Worm (Caenorhabditis elegans): ENCODE results near the gene cogc-4.

Gene cogc-4

DNA sequence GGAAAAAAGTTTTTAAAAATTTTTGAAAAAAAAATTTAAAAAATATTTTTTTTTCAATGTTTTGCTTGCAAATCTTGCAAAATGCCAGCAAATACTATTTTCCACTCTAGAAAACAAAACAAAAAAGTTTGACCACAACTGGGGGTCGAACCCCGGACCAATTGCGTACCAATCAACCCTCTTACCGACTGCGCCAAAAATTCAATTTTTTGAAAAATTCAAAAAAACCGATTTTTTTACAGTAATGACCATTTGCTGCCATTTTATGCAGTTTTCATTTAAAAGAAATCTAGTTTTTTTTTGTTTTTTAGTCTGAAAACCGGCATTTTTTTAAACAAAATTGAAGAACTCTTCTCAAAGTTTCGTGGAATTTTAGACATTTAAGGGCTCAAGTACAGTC is 40.8 kb upstream of the cogc-4 start:
- TF ChIP-seq saeg-2 (GFP tag; IDR thresholded peaks at IDR 0.05): no peak
- no peak for TF ChIP-seq nhr-41 (GFP tag; IDR thresholded peaks at IDR 0.05)
- TF ChIP-seq mdt-29 (GFP tag; IDR thresholded peaks at IDR 0.05): no peak
- no peak for TF ChIP-seq zfp-3 (GFP tag; conservative IDR thresholded peaks at IDR 0.05)
- TF ChIP-seq lir-3 (tag; optimal IDR thresholded peaks at IDR 0.05): no peak
- TF ChIP-seq egl-43 (GFP tag; IDR thresholded peaks at IDR 0.05): no peak
- TF ChIP-seq ztf-11 (tag; optimal IDR thresholded peaks at IDR 0.05): no peak
- TF ChIP-seq madf-9 (GFP tag; conservative IDR thresholded peaks at IDR 0.05): no peak
- TF ChIP-seq unc-62 (GFP tag; optimal IDR thresholded peaks at IDR 0.05 in 1 of 2): no peak
- TF ChIP-seq unc-62 (tag; optimal IDR thresholded peaks at IDR 0.05): no peak
- TF ChIP-seq aly-2 (tag; optimal IDR thresholded peaks at IDR 0.05): no peak
- no peak for TF ChIP-seq tra-1 (GFP tag; IDR thresholded peaks at IDR 0.05)
- TF ChIP-seq nhr-42 (GFP tag; IDR thresholded peaks at IDR 0.05): no peak
- TF ChIP-seq ceh-44 (GFP tag; IDR thresholded peaks at IDR 0.05): no peak
- TF ChIP-seq zag-1 (tag; optimal IDR thresholded peaks at IDR 0.05): no peak
- TF ChIP-seq pqm-1 (tag; optimal IDR thresholded peaks at IDR 0.05): no peak
- no peak for TF ChIP-seq daf-16 (GFP tag; optimal IDR thresholded peaks at IDR 0.05)
- no peak for TF ChIP-seq daf-16 (tag; optimal IDR thresholded peaks at IDR 0.05)

ce11 chrII:1365985-1366384 is 37.3 kb upstream of the cogc-4 start:
- no peak for TF ChIP-seq zfp-2 (tag; optimal IDR thresholded peaks at IDR 0.05)
- TF ChIP-seq dmd-6 (GFP tag; IDR thresholded peaks at IDR 0.05): no peak
- no peak for TF ChIP-seq cey-2 (tag; optimal IDR thresholded peaks at IDR 0.05; ENCODE audit: borderline replicate concordance, insufficient read depth)
- no peak for TF ChIP-seq nhr-41 (GFP tag; IDR thresholded peaks at IDR 0.05)

ce11 chrII:1368756-1369155 is 34.5 kb upstream of the cogc-4 start:
- TF ChIP-seq egl-43 (GFP tag; IDR thresholded peaks at IDR 0.05): no peak
- TF ChIP-seq zfp-3 (GFP tag; conservative IDR thresholded peaks at IDR 0.05): no peak
- TF ChIP-seq cey-2 (tag; optimal IDR thresholded peaks at IDR 0.05; ENCODE audit: borderline replicate concordance, insufficient read depth): no peak
- no peak for TF ChIP-seq saeg-2 (GFP tag; IDR thresholded peaks at IDR 0.05)
- TF ChIP-seq ceh-28 (tag; optimal IDR thresholded peaks at IDR 0.05): peak; percentile 54
- no peak for TF ChIP-seq nhr-6 (tag; optimal IDR thresholded peaks at IDR 0.05)
- no peak for TF ChIP-seq ceh-82 (tag; optimal IDR thresholded peaks at IDR 0.05)

DNA sequence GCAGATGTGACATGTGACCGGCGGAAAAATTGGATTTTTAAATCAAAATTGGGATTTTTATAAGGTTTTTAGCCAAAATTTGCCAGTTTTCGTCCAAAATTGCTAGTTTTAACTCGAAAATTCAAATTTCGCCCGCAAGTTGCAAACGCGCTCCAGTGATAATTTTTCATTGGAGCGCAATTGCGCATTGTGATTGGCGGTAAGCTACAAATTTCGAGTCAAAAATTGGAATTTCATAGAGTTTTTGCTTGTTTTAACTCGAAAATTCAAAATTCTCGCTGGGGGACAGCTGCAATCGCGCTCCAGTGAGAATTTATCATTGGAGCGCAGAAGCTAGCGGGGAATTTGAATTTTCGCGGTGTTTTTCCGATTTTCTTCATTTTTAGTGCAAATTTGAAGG is 33.9 kb upstream of the cogc-4 start:
- TF ChIP-seq lin-38 (GFP tag; IDR thresholded peaks at IDR 0.05) (peak; percentile 88), lin-1 (GFP tag; IDR thresholded peaks at IDR 0.05) (no peak)

ce11 chrII:1371533-1371932 is 31.7 kb upstream of the cogc-4 start:
- TF ChIP-seq sdz-12 (GFP tag; optimal IDR thresholded peaks at IDR 0.05) (no peak), nhr-6 (tag; optimal IDR thresholded peaks at IDR 0.05) (no peak), set-16 (GFP tag; IDR thresholded peaks at IDR 0.05) (peak; percentile 73)

ce11 chrII:1372138-1372537 is 31.1 kb upstream of the cogc-4 start:
- TF ChIP-seq daf-12 (tag; optimal IDR thresholded peaks at IDR 0.05) (no peak), lin-15B (tag; optimal IDR thresholded peaks at IDR 0.05) (no peak), nhr-10 (tag; optimal IDR thresholded peaks at IDR 0.05) (no peak), ceh-62 (tag; optimal IDR thresholded peaks at IDR 0.05) (no peak), Y75B8A.6 (GFP tag; IDR thresholded peaks at IDR 0.05) (no peak), hlh-11 (tag; optimal IDR thresholded peaks at IDR 0.05) (no peak), spr-1 (tag; optimal IDR thresholded peaks at IDR 0.05) (no peak), skn-1 (tag; optimal IDR thresholded peaks at IDR 0.05) (no peak)

Measured in whole organism, L4 larva.